Fruit fly (Drosophila melanogaster): ENCODE measurements around the gene vap.

dm6 chrX:15996831-15997230 is 8.8 kb downstream of the vap start, which contains the start of gene CG8939:
- no peak for TF ChIP-seq Hr96 (GFP tag; optimal IDR thresholded peaks at IDR 0.05)
- TF ChIP-seq cic (GFP tag; optimal IDR thresholded peaks at IDR 0.05), result no peak
- TF ChIP-seq bab1 (GFP tag; optimal IDR thresholded peaks at IDR 0.05), result no peak
- no peak for TF ChIP-seq ovo (GFP tag; optimal IDR thresholded peaks at IDR 0.05)
- no peak for TF ChIP-seq pad (GFP tag; optimal IDR thresholded peaks at IDR 0.05)
- TF ChIP-seq CG11617 (GFP tag; optimal IDR thresholded peaks at IDR 0.05), result no peak
- TF ChIP-seq CG5204 (GFP tag; optimal IDR thresholded peaks at IDR 0.05), result no peak
- no peak for TF ChIP-seq CG33017 (tag; optimal IDR thresholded peaks at IDR 0.05)
- TF ChIP-seq toe (GFP tag; optimal IDR thresholded peaks at IDR 0.05), result no peak
- TF ChIP-seq CG7045 (GFP tag; optimal IDR thresholded peaks at IDR 0.05), result no peak
- TF ChIP-seq Crg-1 (GFP tag; optimal IDR thresholded peaks at IDR 0.05), result no peak
- TF ChIP-seq CG7101 (tag; optimal IDR thresholded peaks at IDR 0.05), result no peak
- peak; percentile 99 for TF ChIP-seq Mnt (GFP tag; optimal IDR thresholded peaks at IDR 0.05)

Measured in whole organism, adult.